Fruit fly (Drosophila melanogaster): ENCODE data around the gene CG5068.

- TF ChIP-seq brk (GFP tag; optimal IDR thresholded peaks at IDR 0.05) (no peak), CrebA (GFP tag; optimal IDR thresholded peaks at IDR 0.05; ENCODE audit: borderline replicate concordance) (no peak), psq (GFP tag; optimal IDR thresholded peaks at IDR 0.05) (no peak), lola (GFP tag; optimal IDR thresholded peaks at IDR 0.05) (no peak)
These were observed 3.6 kb downstream of the CG5068 start, which contains the start of gene CG5280 for dm6 chr3L:8990128-8990527.
